Worm (Caenorhabditis elegans) whole organism, late embryonic: ENCODE data around the gene drr-1.
A peak's percentile ranks its signal among the peaks of the same experiment; 100 is the strongest.

ENCODE experiments used
- K02D7.2 ChIP-seq: sonication (generic microtip); optimal IDR thresholded peaks from 2 replicates; lab custom pipeline; 2017; ENCODE audit warnings: mild to moderate bottlenecking, missing genetic modification characterization, missing compliant biosample characterization
- nfya-1 ChIP-seq: sonication (generic microtip); optimal IDR thresholded peaks from 2 replicates; lab custom pipeline; 2017; ENCODE audit warnings: missing genetic modification characterization, mild to moderate bottlenecking, missing compliant biosample characterization, antibody characterized with exemption, moderate library complexity

DNA sequence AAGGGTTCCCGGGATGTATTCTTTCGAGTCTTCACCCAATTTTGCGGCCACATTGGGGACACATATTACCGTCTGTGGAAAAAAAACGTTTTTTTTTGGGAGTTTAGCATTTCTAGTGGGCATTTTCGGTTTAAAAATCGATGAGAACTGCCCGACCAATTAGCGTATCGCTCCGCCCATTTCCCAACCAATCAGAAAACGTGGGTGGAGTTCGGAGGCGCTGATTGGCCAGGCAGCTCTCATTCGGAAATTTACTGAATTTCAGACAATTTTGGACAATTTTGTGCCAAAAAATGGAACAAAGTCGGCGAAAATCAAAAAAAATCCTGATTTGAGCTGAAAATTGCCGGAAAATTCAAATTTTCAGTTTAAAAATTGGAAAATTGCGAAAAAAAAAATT lies 49.1 kb downstream of the drr-1 start:
- TF ChIP-seq nfya-1 (tag; lab: Kevin White, UChicago) = peak; percentile 99
- TF ChIP-seq K02D7.2 (tag; lab: Kevin White, UChicago) = no peak
